Worm (Caenorhabditis elegans): ENCODE results near the gene cal-8.

DNA sequence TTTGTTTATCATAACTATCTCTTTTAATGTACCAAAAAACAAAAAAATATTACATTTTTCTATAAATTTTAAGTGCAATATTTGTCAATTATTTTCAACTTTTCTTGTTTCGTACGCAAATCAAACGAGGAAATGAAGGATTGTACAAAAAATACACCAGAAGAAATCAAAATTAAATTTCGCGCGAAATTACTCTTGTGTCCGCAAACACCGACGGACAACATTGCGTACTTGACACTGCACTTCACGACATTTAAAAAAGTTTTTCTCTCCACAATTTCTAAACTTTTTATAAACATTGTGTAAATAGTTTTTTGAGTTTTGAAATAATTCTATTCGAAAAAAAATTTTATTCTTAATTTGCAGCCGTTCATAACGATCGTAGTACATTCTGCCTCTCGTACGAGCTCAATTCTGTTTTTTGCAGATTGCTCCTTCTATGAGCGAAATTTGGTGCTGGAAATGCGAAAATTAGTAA lies 7.9 kb downstream of the cal-8 start, which contains the start of gene mrps-16:
- no peak for TF ChIP-seq zag-1 (tag; optimal IDR thresholded peaks at IDR 0.05)
- TF ChIP-seq nhr-76 (tag; optimal IDR thresholded peaks at IDR 0.05) = no peak

All from whole organism, L4 larva.